Worm (Caenorhabditis elegans) whole organism, L4 larva: Measurements from ENCODE around the gene T14G10.8.
A peak's percentile ranks its signal among the peaks of the same experiment; 100 is the strongest.

ENCODE experiments used
- T20F7.1 ChIP-seq: fragments of 200-800 bp; sonication (Bioruptor generic); optimal IDR thresholded peaks from 2 replicates; lab custom pipeline; 2018; ENCODE audit warnings: mild to moderate bottlenecking, missing genetic modification characterization, missing compliant biosample characterization
- T26A8.4 ChIP-seq: fragments of 200-800 bp; sonication (Bioruptor generic); IDR thresholded peaks from 2 replicates; pipeline ENCODE4 v1.3.6; 2022; ENCODE audit warnings: missing genetic modification characterization, missing compliant biosample characterization
- Y48G9A.11 ChIP-seq: fragments of 200-800 bp; sonication (Bioruptor generic); IDR thresholded peaks from 2 replicates; pipeline ENCODE4 v1.3.6; 2022; ENCODE audit warnings: missing genetic modification reagents, missing genetic modification characterization, missing compliant biosample characterization
- Y5F2A.4 ChIP-seq: fragments of 200-800 bp; sonication (Bioruptor generic); optimal IDR thresholded peaks from 2 replicates; lab custom pipeline; 2018; ENCODE audit warnings: mild to moderate bottlenecking, missing genetic modification characterization, missing compliant biosample characterization
- ZK546.5 ChIP-seq, 2 experiments: sonication (generic microtip); optimal IDR thresholded peaks; 2 replicates each; lab custom pipeline; 2017; ENCODE audit warnings: missing biosample characterization in 2 of 2, missing genetic modification characterization in 2 of 2
- aha-1 ChIP-seq: fragments of 150-350 bp; peaks from one replicate; lab custom pipeline; 2014; ENCODE audit warnings: missing biosample characterization, missing genetic modification characterization
- aly-2 ChIP-seq: sonication (generic microtip); optimal IDR thresholded peaks from 2 replicates; lab custom pipeline; 2018; ENCODE audit warnings: missing biosample characterization, missing genetic modification characterization
- ama-1 ChIP-seq: fragments of 150-350 bp; optimal IDR thresholded peaks from 2 replicates; lab custom pipeline; 2014; ENCODE audit warnings: inconsistent platforms, mixed read lengths
- ceh-20 ChIP-seq: fragments of 200-800 bp; sonication (Bioruptor generic); IDR thresholded peaks from 2 replicates; pipeline ENCODE4 v1.3.6; 2022; ENCODE audit warnings: missing genetic modification reagents, missing genetic modification characterization, missing compliant biosample characterization
- ceh-28 ChIP-seq: fragments of 150-350 bp; optimal IDR thresholded peaks from 2 replicates; lab custom pipeline; 2014; ENCODE audit warnings: missing biosample characterization, missing genetic modification reagents, missing genetic modification characterization
- daf-12 ChIP-seq: fragments of 150-350 bp; optimal IDR thresholded peaks from 2 replicates; lab custom pipeline; 2014; ENCODE audit warnings: missing biosample characterization, missing genetic modification reagents, missing genetic modification characterization
- daf-19 ChIP-seq: fragments of 200-800 bp; sonication (Bioruptor generic); conservative IDR thresholded peaks from 2 replicates; pipeline ENCODE4 v1.3.6; 2022; ENCODE audit warnings: missing genetic modification characterization, missing compliant biosample characterization
- dmd-8 ChIP-seq: fragments of 200-800 bp; sonication (Bioruptor generic); IDR thresholded peaks from 2 replicates; pipeline ENCODE4 v1.3.6; 2022; ENCODE audit warnings: missing genetic modification characterization, missing compliant biosample characterization
- duxl-1 ChIP-seq: sonication (generic microtip); optimal IDR thresholded peaks from 2 replicates; lab custom pipeline; 2016; ENCODE audit warnings: mild to moderate bottlenecking, missing genetic modification characterization, moderate library complexity, missing compliant biosample characterization; ENCODE audit not compliant: poor library complexity
- dve-1 ChIP-seq: sonication (generic microtip); optimal IDR thresholded peaks from 2 replicates; lab custom pipeline; 2017; ENCODE audit warnings: antibody characterized with exemption, mild to moderate bottlenecking, missing genetic modification characterization, missing compliant biosample characterization; ENCODE audit not compliant: insufficient read depth
- egl-27 ChIP-seq: sonication (generic microtip); optimal IDR thresholded peaks from 3 replicates; lab custom pipeline; 2017; ENCODE audit warnings: missing biosample characterization, missing genetic modification reagents, missing genetic modification characterization
- fkh-10 ChIP-seq: fragments of 150-350 bp; optimal IDR thresholded peaks from 2 replicates; lab custom pipeline; 2014; ENCODE audit warnings: missing biosample characterization, missing genetic modification reagents, missing genetic modification characterization
- hif-1 ChIP-seq, 2 experiments: sonication (generic microtip); optimal IDR thresholded peaks; 2 replicates each; lab custom pipeline; 2016 to 2017; ENCODE audit warnings: missing compliant biosample characterization in 2 of 2, missing genetic modification characterization in 2 of 2, missing genetic modification reagents in 2 of 2, missing genotype in 2 of 2, mild to moderate bottlenecking in 1 of 2
- hlh-11 ChIP-seq: fragments of 200-800 bp; sonication (Bioruptor generic); optimal IDR thresholded peaks from 2 replicates; lab custom pipeline; 2018; ENCODE audit warnings: mild to moderate bottlenecking, missing genetic modification characterization, missing compliant biosample characterization
- hlh-30 ChIP-seq: sonication (generic microtip); optimal IDR thresholded peaks from 2 replicates; lab custom pipeline; 2017; ENCODE audit warnings: antibody characterized with exemption, mild to moderate bottlenecking, missing genetic modification characterization, missing compliant biosample characterization; ENCODE audit not compliant: insufficient read depth
- hmg-1.1 ChIP-seq: fragments of 200-800 bp; sonication (Bioruptor generic); IDR thresholded peaks from 2 replicates; pipeline ENCODE4 v1.3.6; 2022; ENCODE audit warnings: missing genetic modification reagents, missing genetic modification characterization, missing compliant biosample characterization
- lim-7 ChIP-seq: fragments of 200-800 bp; sonication (Bioruptor generic); IDR thresholded peaks from 2 replicates; pipeline ENCODE4 v1.3.6; 2022; ENCODE audit warnings: missing genetic modification characterization, missing compliant biosample characterization
- lin-15B ChIP-seq: fragments of 150-350 bp; sonication (generic microtip); optimal IDR thresholded peaks from 3 replicates; lab custom pipeline; 2014; ENCODE audit warnings: missing biosample characterization, missing genetic modification characterization
- lin-38 ChIP-seq: fragments of 200-800 bp; sonication (Bioruptor generic); IDR thresholded peaks from 2 replicates; pipeline ENCODE4 v1.3.6; 2022; ENCODE audit warnings: missing genetic modification reagents, missing genetic modification characterization, missing compliant biosample characterization
- lsy-2 ChIP-seq, 2 experiments: fragments of 150-350 bp in 1 of 2; sonication (generic microtip) in 1 of 2; optimal IDR thresholded peaks; 2 replicates each; lab custom pipeline; 2014 to 2017; ENCODE audit warnings: missing biosample characterization in 2 of 2, missing genetic modification characterization in 2 of 2
- madf-5 ChIP-seq, 2 experiments: fragments of 200-800 bp; sonication (Bioruptor generic); IDR thresholded peaks; 2 replicates each; pipeline ENCODE4 v1.3.6; 2022; ENCODE audit warnings: missing compliant biosample characterization in 2 of 2, missing genetic modification characterization in 2 of 2
- madf-9 ChIP-seq: fragments of 200-800 bp; sonication (Bioruptor generic); conservative IDR thresholded peaks from 2 replicates; pipeline ENCODE4 v1.3.6; 2022; ENCODE audit warnings: missing genetic modification reagents, missing genetic modification characterization, missing compliant biosample characterization
- mdt-29 ChIP-seq: fragments of 200-800 bp; sonication (Bioruptor generic); IDR thresholded peaks from 2 replicates; pipeline ENCODE4 v1.3.6; 2022; ENCODE audit warnings: missing genetic modification reagents, missing genetic modification characterization, missing compliant biosample characterization
- mes-2 ChIP-seq: sonication (generic microtip); optimal IDR thresholded peaks from 2 replicates; lab custom pipeline; 2016; ENCODE audit warnings: missing genotype, mild to moderate bottlenecking, missing genetic modification characterization, missing compliant biosample characterization; ENCODE audit not compliant: poor library complexity, severe bottlenecking
- mxl-3 ChIP-seq: fragments of 200-800 bp; sonication (Bioruptor generic); optimal IDR thresholded peaks from 2 replicates; lab custom pipeline; 2018; ENCODE audit warnings: mild to moderate bottlenecking, missing genetic modification characterization, missing compliant biosample characterization
- nhr-11 ChIP-seq: fragments of 150-350 bp; optimal IDR thresholded peaks from 2 replicates; lab custom pipeline; 2014; ENCODE audit warnings: missing biosample characterization, missing genetic modification characterization
- nhr-111 ChIP-seq: fragments of 200-800 bp; sonication (Bioruptor generic); optimal IDR thresholded peaks from 2 replicates; lab custom pipeline; 2018; ENCODE audit warnings: mild to moderate bottlenecking, missing genetic modification characterization, missing compliant biosample characterization
- nhr-41 ChIP-seq: fragments of 200-800 bp; sonication (Bioruptor generic); IDR thresholded peaks from 2 replicates; pipeline ENCODE4 v1.3.6; 2022; ENCODE audit warnings: missing genetic modification reagents, missing genetic modification characterization, missing compliant biosample characterization
- nhr-42 ChIP-seq: fragments of 200-800 bp; sonication (Bioruptor generic); IDR thresholded peaks from 2 replicates; pipeline ENCODE4 v1.3.6; 2022; ENCODE audit warnings: missing genetic modification characterization, missing compliant biosample characterization
- nhr-48 ChIP-seq: sonication (generic microtip); optimal IDR thresholded peaks from 2 replicates; lab custom pipeline; 2016; ENCODE audit warnings: mild to moderate bottlenecking, missing genetic modification characterization, missing compliant biosample characterization
- nhr-76 ChIP-seq: fragments of 150-350 bp; optimal IDR thresholded peaks from 2 replicates; lab custom pipeline; 2014; ENCODE audit warnings: missing biosample characterization, missing genetic modification characterization
- nhr-77 ChIP-seq: fragments of 150-350 bp; optimal IDR thresholded peaks from 2 replicates; lab custom pipeline; 2014; ENCODE audit warnings: missing biosample characterization, missing genetic modification characterization
- snpc-1.2 ChIP-seq: fragments of 200-800 bp; sonication (Bioruptor generic); IDR thresholded peaks from 2 replicates; pipeline ENCODE4 v1.3.6; 2022; ENCODE audit warnings: missing genetic modification reagents, missing genetic modification characterization, missing compliant biosample characterization
- snpc-4 ChIP-seq: fragments of 150-350 bp; optimal IDR thresholded peaks from 2 replicates; lab custom pipeline; 2014; ENCODE audit warnings: missing biosample characterization, missing genetic modification characterization
- tag-97 ChIP-seq: fragments of 200-800 bp; sonication (Bioruptor generic); IDR thresholded peaks from 2 replicates; pipeline ENCODE4 v1.3.6; 2022; ENCODE audit warnings: missing genetic modification characterization, missing compliant biosample characterization
- tra-1 ChIP-seq: fragments of 200-800 bp; sonication (Bioruptor generic); IDR thresholded peaks from 2 replicates; pipeline ENCODE4 v1.3.6; 2022; ENCODE audit warnings: missing genetic modification reagents, missing genetic modification characterization, missing compliant biosample characterization
- unc-39 ChIP-seq: sonication (generic microtip); optimal IDR thresholded peaks from 2 replicates; lab custom pipeline; 2017; ENCODE audit warnings: missing biosample characterization, missing genetic modification characterization
- zip-2 ChIP-seq: fragments of 150-350 bp; optimal IDR thresholded peaks from 2 replicates; lab custom pipeline; 2014; ENCODE audit warnings: missing biosample characterization, missing genetic modification characterization
- ztf-11 ChIP-seq: fragments of 150-350 bp; optimal IDR thresholded peaks from 2 replicates; lab custom pipeline; 2014; ENCODE audit warnings: missing biosample characterization, missing genetic modification characterization

T14G10.8 gene

DNA sequence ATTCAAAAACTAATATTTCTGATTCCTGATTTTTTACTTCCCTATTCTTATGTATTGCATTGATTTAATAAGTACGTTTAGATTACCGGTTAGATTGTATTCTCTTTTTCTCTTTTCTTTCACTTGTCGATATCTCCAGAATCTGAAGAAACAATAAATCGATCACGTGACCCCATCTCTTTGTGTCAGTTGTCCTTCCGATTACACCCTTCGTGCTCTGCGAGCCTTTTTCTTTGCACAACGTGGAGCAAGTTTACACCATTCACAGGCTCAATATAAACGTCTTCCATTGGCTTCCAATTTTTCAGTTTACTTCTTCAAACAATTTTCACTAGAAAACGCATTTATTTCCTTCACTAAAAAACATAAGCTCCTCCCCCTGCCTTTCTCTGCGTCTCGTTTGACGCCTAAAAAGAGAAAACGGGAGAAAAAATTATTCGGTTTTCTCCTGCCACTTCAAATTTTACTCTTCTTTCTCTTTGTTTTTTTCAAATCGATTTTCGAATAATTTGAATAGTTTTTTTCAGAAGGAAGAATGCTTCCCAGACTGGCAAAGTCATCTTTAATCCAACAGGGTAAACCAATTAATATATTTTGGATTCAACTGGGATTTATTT is 33.5 kb upstream of the T14G10.8 start, which contains the start of gene gta-1:
Gene gta-1 (plus strand): TSS at position 528 of the 617 bp plus-strand sequence.
- peak; percentile 51 for TF ChIP-seq hlh-30 (tag; lab: Kevin White, UChicago)
- peak in 1 of 2 experiments; percentile 25 for TF ChIP-seq lsy-2 (tag; optimal IDR thresholded peaks at IDR 0.05; lab: Kevin White, UChicago)
- TF ChIP-seq aha-1 (tag; lab: Kevin White, UChicago) = peak; percentile 66
- peak; percentile 44 for TF ChIP-seq zip-2 (tag; lab: Kevin White, UChicago)
- peak; percentile 66 for TF ChIP-seq ama-1 (lab: Kevin White, UChicago)
- TF ChIP-seq mdt-29 (GFP tag; lab: Robert Waterston, UW) = no peak
- TF ChIP-seq mes-2 = peak; percentile 5
- peak; percentile 16 for TF ChIP-seq fkh-10 (GFP tag; lab: Kevin White, UChicago)
- TF ChIP-seq nhr-77 = peak; percentile 13
- TF ChIP-seq nhr-11 (tag; lab: Kevin White, UChicago) = peak; percentile 18
- peak; percentile 2 for TF ChIP-seq dve-1 (tag; lab: Kevin White, UChicago)
- no peak for TF ChIP-seq tra-1 (GFP tag; lab: Robert Waterston, UW)
- peak; percentile 30 for TF ChIP-seq hlh-11 (tag; lab: Kevin White, UChicago)
- no peak for TF ChIP-seq lin-38
- peak; percentile 33; the same call in 1 of the 2 replicates for TF ChIP-seq hmg-1.1 (GFP tag; lab: Robert Waterston, UW)

DNA sequence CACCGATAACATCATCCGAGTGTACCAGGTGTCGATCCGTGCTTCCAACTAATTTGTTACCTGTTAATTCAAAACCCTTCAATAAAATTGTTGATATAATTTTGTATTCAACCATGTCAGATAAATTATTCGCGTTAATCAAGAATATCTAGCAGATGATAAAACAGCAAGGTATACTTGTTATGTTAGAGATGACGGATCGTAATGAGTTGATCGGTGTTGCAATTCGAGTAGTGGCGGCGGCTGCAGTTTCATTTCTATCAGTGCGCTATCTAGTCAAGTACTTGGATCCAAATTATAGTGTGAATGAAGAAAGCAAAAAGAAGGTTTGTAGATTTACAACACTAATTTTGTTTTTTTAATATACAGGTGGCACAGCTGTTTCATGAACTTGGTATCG is 31.0 kb upstream of the T14G10.8 start, which contains the start of gene mspn-1:
Gene mspn-1 (plus strand): TSS at position 190 of the 400 bp plus-strand sequence.
- TF ChIP-seq snpc-1.2 (peak; percentile 71), mes-2 (peak; percentile 5), hif-1 (tag; optimal IDR thresholded peaks at IDR 0.05; lab: Kevin White, UChicago) (no peak), lin-38 (0 out of 2 replicates have a peak, but pooled peaks have one; percentile 41), Y48G9A.11 (no peak), madf-5 (GFP tag; IDR thresholded peaks at IDR 0.05; lab: Robert Waterston, UW) (0 out of 4 replicates have a peak, but pooled peaks of 1 of the 2 experiments have one; percentile 12), hlh-30 (tag; lab: Kevin White, UChicago) (no peak)

DNA sequence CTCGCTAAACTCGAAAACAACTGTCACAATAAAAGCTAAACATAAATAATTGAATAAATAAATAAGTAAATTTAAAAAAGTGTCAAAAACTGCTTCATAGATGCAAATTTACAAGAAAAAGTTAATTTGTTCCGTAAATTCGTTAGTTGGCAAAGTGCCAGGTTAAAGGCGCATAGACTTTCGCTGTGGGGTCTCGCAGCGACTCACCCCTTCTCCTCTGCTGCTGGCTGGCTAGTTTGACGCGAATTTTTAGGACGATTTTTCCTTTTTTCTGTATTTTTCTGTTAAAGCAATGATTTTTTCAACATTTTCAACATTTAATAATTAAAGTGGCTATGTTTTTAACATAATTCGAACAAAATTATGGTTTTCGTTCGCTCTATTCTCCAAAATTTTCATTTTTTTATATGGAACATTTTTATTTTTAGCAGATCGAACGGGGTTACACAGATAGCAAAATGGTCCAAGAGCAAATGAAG is 29.5 kb upstream of the T14G10.8 start, which contains the start of gene rack-1:
Gene rack-1 (plus strand): TSS at position 429 of the 479 bp plus-strand sequence.
- TF ChIP-seq T20F7.1 (GFP tag; lab: Kevin White, UChicago) (no peak), fkh-10 (GFP tag; lab: Kevin White, UChicago) (peak; percentile 11), nhr-42 (no peak), lim-7 (GFP tag; lab: Robert Waterston, UW) (no peak), hmg-1.1 (GFP tag; lab: Robert Waterston, UW) (peak; percentile 49), snpc-1.2 (no peak), nhr-41 (no peak), Y5F2A.4 (no peak), egl-27 (tag; lab: Kevin White, UChicago) (no peak), duxl-1 (tag; lab: Kevin White, UChicago) (no peak), ztf-11 (tag; lab: Kevin White, UChicago) (no peak), hlh-11 (tag; lab: Kevin White, UChicago) (peak; percentile 48), T26A8.4 (no peak), aly-2 (tag; lab: Kevin White, UChicago) (no peak), ZK546.5 (tag; optimal IDR thresholded peaks at IDR 0.05; lab: Kevin White, UChicago) (no peak), ceh-28 (tag; lab: Kevin White, UChicago) (no peak), nhr-76 (no peak), daf-19 (GFP tag; lab: Robert Waterston, UW) (no peak), hlh-30 (tag; lab: Kevin White, UChicago) (peak; percentile 12), ceh-20 (no peak), nhr-48 (no peak), unc-39 (tag; lab: Kevin White, UChicago) (no peak), dve-1 (tag; lab: Kevin White, UChicago) (peak; percentile 45), mes-2 (peak; percentile 78), lin-15B (tag; lab: Kevin White, UChicago) (no peak), madf-9 (GFP tag; lab: Robert Waterston, UW) (no peak), snpc-4 (no peak), daf-12 (no peak), dmd-8 (no peak), nhr-111 (GFP tag; lab: Kevin White, UChicago) (no peak), mxl-3 (GFP tag; lab: Kevin White, UChicago) (peak; percentile 16), tag-97 (GFP tag; lab: Robert Waterston, UW) (no peak)
